Fruit fly (Drosophila melanogaster): Measurements from ENCODE around the gene lic.

lic gene

dm6 chrX:13088025-13088805 is 2.7 kb upstream of the lic start (continued):
- TF ChIP-seq sens (GFP tag) (peak; percentile 80), gsb-n (tag; optimal IDR thresholded peaks at IDR 0.05) (no peak), wor (GFP tag; IDR thresholded peaks at IDR 0.05) (no peak), CG2202 (tag; optimal IDR thresholded peaks at IDR 0.05) (peak; percentile 3), CG7786 (GFP tag; optimal IDR thresholded peaks at IDR 0.05) (no peak), CG32772 (GFP tag; IDR thresholded peaks at IDR 0.05) (no peak), Fer2 (tag; optimal IDR thresholded peaks at IDR 0.05) (no peak), row (GFP tag; IDR thresholded peaks at IDR 0.05) (peak; percentile 67), CG1832 (GFP tag; optimal IDR thresholded peaks at IDR 0.05) (no peak), CG5245 (GFP tag; optimal IDR thresholded peaks at IDR 0.05) (no peak), hb (GFP tag; IDR thresholded peaks at IDR 0.05; ENCODE audit: partially characterized antibody) (no peak), Sox100B (GFP tag; optimal IDR thresholded peaks at IDR 0.05) (no peak), jumu (GFP tag; optimal IDR thresholded peaks at IDR 0.05) (peak; percentile 27), Myb (GFP tag; optimal IDR thresholded peaks at IDR 0.05) (no peak), dati (GFP tag; IDR thresholded peaks at IDR 0.05) (no peak), CG7928 (GFP tag; optimal IDR thresholded peaks at IDR 0.05) (no peak), fd3F (GFP tag; optimal IDR thresholded peaks at IDR 0.05) (no peak), CG18011 (GFP tag; optimal IDR thresholded peaks at IDR 0.05) (no peak), CG4730 (GFP tag; IDR thresholded peaks at IDR 0.05) (no peak), ash1 (GFP tag; optimal IDR thresholded peaks at IDR 0.05) (no peak), tin (GFP tag; optimal IDR thresholded peaks at IDR 0.05) (no peak), CG8359 (GFP tag; optimal IDR thresholded peaks at IDR 0.05; ENCODE audit: borderline replicate concordance) (no peak), CG8944 (GFP tag; optimal IDR thresholded peaks at IDR 0.05) (no peak), CG7963 (GFP tag; IDR thresholded peaks at IDR 0.05; ENCODE audit: partially characterized antibody) (no peak), CG9727 (GFP tag; optimal IDR thresholded peaks at IDR 0.05) (no peak), Lhr (GFP tag; optimal IDR thresholded peaks at IDR 0.05) (no peak), CG3838 (GFP tag; optimal IDR thresholded peaks at IDR 0.05) (no peak), trem (tag; optimal IDR thresholded peaks at IDR 0.05) (no peak), CG13624 (GFP tag; optimal IDR thresholded peaks at IDR 0.05) (no peak), Dp (GFP tag; optimal IDR thresholded peaks at IDR 0.05) (no peak), peb (GFP tag; IDR thresholded peaks at IDR 0.05) (no peak), CG3726 (GFP tag; IDR thresholded peaks at IDR 0.05) (no peak), cas (GFP tag; IDR thresholded peaks at IDR 0.05) (no peak), zfh2 (GFP tag; optimal IDR thresholded peaks at IDR 0.05) (peak; percentile 8), sens-2 (GFP tag; IDR thresholded peaks at IDR 0.05) (no peak), CG1233 (GFP tag; optimal IDR thresholded peaks at IDR 0.05) (no peak), Lim3 (GFP tag; IDR thresholded peaks at IDR 0.05) (no peak), CG16779 (GFP tag; IDR thresholded peaks at IDR 0.05) (no peak), CG16815 (GFP tag; optimal IDR thresholded peaks at IDR 0.05) (no peak), D (optimal IDR thresholded peaks at IDR 0.05) (no peak), D (GFP tag; optimal IDR thresholded peaks at IDR 0.05) (no peak), CG33213 (GFP tag; optimal IDR thresholded peaks at IDR 0.05) (no peak), CG7745 (tag; optimal IDR thresholded peaks at IDR 0.05) (no peak), E2f2 (GFP tag; IDR thresholded peaks at IDR 0.05) (no peak), CG15479 (GFP tag; optimal IDR thresholded peaks at IDR 0.05) (no peak), HLHmδ (GFP tag; optimal IDR thresholded peaks at IDR 0.05) (no peak), crol (GFP tag; IDR thresholded peaks at IDR 0.05) (peak; percentile 92), CG10209 (GFP tag; optimal IDR thresholded peaks at IDR 0.05) (peak; percentile 12), CG3995 (GFP tag; optimal IDR thresholded peaks at IDR 0.05) (no peak), luna (GFP tag; optimal IDR thresholded peaks at IDR 0.05) (no peak), tap (tag; optimal IDR thresholded peaks at IDR 0.05) (peak; percentile 8)

Measured in whole organism, embryonic.